Worm (Caenorhabditis elegans) whole organism, early embryonic: ENCODE data around the gene Y69A2AR.24.

Source experiments
- B0310.2 ChIP-seq: sonication (generic microtip); optimal IDR thresholded peaks from 2 replicates; lab custom pipeline; 2016; ENCODE audit warnings: mild to moderate bottlenecking, missing genetic modification characterization, missing compliant biosample characterization
- F13C5.2 ChIP-seq: sonication (generic microtip); optimal IDR thresholded peaks from 2 replicates; lab custom pipeline; 2017; ENCODE audit warnings: mild to moderate bottlenecking, missing genetic modification characterization, inconsistent platforms, missing compliant biosample characterization
- aly-1 ChIP-seq: sonication (generic microtip); optimal IDR thresholded peaks from 2 replicates; lab custom pipeline; 2016; ENCODE audit warnings: missing genetic modification characterization, missing compliant biosample characterization
- ama-1 ChIP-seq: fragments of 150-350 bp; optimal IDR thresholded peaks from 2 replicates; lab custom pipeline; 2014
- ceh-13 ChIP-seq: fragments of 200-800 bp; sonication (Bioruptor generic); optimal IDR thresholded peaks from 2 replicates; lab custom pipeline; 2018; ENCODE audit warnings: mild to moderate bottlenecking, missing genetic modification characterization, missing compliant biosample characterization
- ceh-36 ChIP-seq: sonication (generic microtip); optimal IDR thresholded peaks from 2 replicates; lab custom pipeline; 2016; ENCODE audit warnings: missing genetic modification characterization, inconsistent platforms, missing compliant biosample characterization
- ets-7 ChIP-seq: sonication (generic microtip); optimal IDR thresholded peaks from 2 replicates; lab custom pipeline; 2016; ENCODE audit warnings: missing genotype, missing genetic modification characterization, missing compliant biosample characterization
- flt-1 ChIP-seq: fragments of 200-800 bp; sonication (Bioruptor generic); IDR thresholded peaks from 2 replicates; pipeline ENCODE4 v1.3.6; 2022; ENCODE audit warnings: missing genetic modification characterization, missing compliant biosample characterization
- hmbx-1 ChIP-seq: sonication (generic microtip); optimal IDR thresholded peaks from 2 replicates; lab custom pipeline; 2016; ENCODE audit warnings: mild to moderate bottlenecking, missing genetic modification characterization, missing compliant biosample characterization
- hmg-4 ChIP-seq: fragments of 200-800 bp; sonication (Bioruptor generic); optimal IDR thresholded peaks from 2 replicates; lab custom pipeline; 2018; ENCODE audit warnings: mild to moderate bottlenecking, missing genetic modification characterization, missing compliant biosample characterization
- hnd-1 ChIP-seq: sonication (generic microtip); optimal IDR thresholded peaks from 2 replicates; lab custom pipeline; 2016; ENCODE audit warnings: missing genetic modification characterization, missing compliant biosample characterization
- pes-1 ChIP-seq: fragments of 200-800 bp; sonication (Bioruptor generic); IDR thresholded peaks from 2 replicates; pipeline ENCODE4 v1.3.6; 2022; ENCODE audit warnings: missing genetic modification reagents, missing genetic modification characterization, missing compliant biosample characterization
- scrt-1 ChIP-seq: fragments of 200-800 bp; sonication (Bioruptor generic); IDR thresholded peaks from 2 replicates; pipeline ENCODE4 v1.3.6; 2022; ENCODE audit warnings: missing genetic modification characterization, missing compliant biosample characterization
- sea-1 ChIP-seq: fragments of 200-800 bp; sonication (Bioruptor generic); conservative IDR thresholded peaks from 2 replicates; pipeline ENCODE4 v1.3.6; 2022; ENCODE audit warnings: missing genetic modification characterization, missing compliant biosample characterization
- tbx-11 ChIP-seq: fragments of 200-800 bp; sonication (Bioruptor generic); IDR thresholded peaks from 2 replicates; pipeline ENCODE4 v1.3.6; 2022; ENCODE audit warnings: missing genetic modification characterization, missing compliant biosample characterization
- tbx-37 ChIP-seq: fragments of 200-800 bp; sonication (Bioruptor generic); conservative IDR thresholded peaks from 2 replicates; pipeline ENCODE4 v1.3.6; 2022; ENCODE audit warnings: missing genetic modification reagents, missing genetic modification characterization, missing compliant biosample characterization
- tra-4 ChIP-seq: sonication (generic microtip); optimal IDR thresholded peaks from 2 replicates; lab custom pipeline; 2017; ENCODE audit warnings: missing genetic modification characterization, missing compliant biosample characterization

Y69A2AR.24 gene

DNA sequence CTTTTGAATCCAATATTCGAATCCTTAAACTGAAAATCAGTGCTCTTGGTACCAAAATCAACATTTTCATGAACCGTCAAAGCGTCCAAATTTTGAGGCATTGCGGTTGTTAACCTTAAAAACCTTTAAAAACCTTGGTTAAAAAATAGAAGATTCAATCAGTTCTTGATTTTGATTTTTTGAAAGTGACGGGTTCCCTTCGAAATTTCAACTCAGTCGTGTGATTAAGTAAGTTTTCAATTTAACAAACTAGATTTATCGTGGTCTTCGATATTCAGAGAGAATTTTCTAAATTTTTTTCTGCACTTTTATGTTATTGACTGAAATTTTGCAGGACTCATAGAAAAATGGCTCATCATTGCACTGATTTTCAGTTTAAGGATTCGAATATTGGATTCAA lies 4.4 kb upstream of the Y69A2AR.24 start, which contains the start of the genes Y69A2AR.25 and Y69A2AR.12:
Gene Y69A2AR.25 (minus strand): TSS at position 101 of the 400 bp plus-strand sequence.
Gene Y69A2AR.12 (plus strand): TSS at position 348 of the 400 bp plus-strand sequence.
- no peak for TF ChIP-seq scrt-1 (GFP tag; lab: Robert Waterston, UW)
- no peak for TF ChIP-seq ets-7 (tag; lab: Kevin White, UChicago)
- no peak for TF ChIP-seq aly-1 (tag; lab: Kevin White, UChicago)
- no peak for TF ChIP-seq B0310.2 (tag; lab: Kevin White, UChicago)
- TF ChIP-seq tra-4 (tag; lab: Kevin White, UChicago), result no peak
- TF ChIP-seq ama-1, result no peak
- no peak for TF ChIP-seq tbx-37 (GFP tag; lab: Robert Waterston, UW)
- no peak for TF ChIP-seq sea-1
- no peak for TF ChIP-seq ceh-13 (GFP tag; lab: Kevin White, UChicago)
- TF ChIP-seq tbx-11, result no peak
- TF ChIP-seq hnd-1, result no peak
- TF ChIP-seq flt-1 (GFP tag; lab: Robert Waterston, UW), result no peak
- TF ChIP-seq pes-1 (GFP tag; lab: Robert Waterston, UW), result no peak
- no peak for TF ChIP-seq F13C5.2 (tag; lab: Kevin White, UChicago)
- TF ChIP-seq hmbx-1, result no peak
- no peak for TF ChIP-seq hmg-4
- no peak for TF ChIP-seq ceh-36 (tag; lab: Kevin White, UChicago)

DNA sequence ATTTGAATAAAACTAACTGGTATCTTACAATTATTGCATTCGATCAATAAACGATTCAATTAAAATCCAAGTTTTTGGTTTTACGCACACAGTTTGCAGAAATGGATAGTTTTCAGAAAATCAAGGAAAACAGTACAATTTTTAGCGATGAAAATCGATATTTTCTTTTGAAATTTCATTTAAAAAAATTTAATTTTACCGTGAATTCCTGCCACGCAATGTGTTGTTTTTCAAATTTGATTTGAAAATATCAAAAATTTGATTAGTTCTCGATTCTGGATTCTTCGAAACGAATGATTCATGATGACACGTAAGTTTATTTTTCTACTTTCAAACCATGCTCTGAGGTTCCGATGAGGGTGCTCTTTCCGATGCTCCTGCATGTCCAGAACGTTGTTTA lies 1.8 kb downstream of the Y69A2AR.24 start, which contains the start of gene Y69A2AR.50:
Gene Y69A2AR.50 (plus strand): TSS at position 301 of the 400 bp plus-strand sequence.
- no peak for TF ChIP-seq flt-1 (GFP tag; lab: Robert Waterston, UW)
- TF ChIP-seq ceh-36 (tag; lab: Kevin White, UChicago), result no peak
- TF ChIP-seq sea-1, result no peak
- TF ChIP-seq aly-1 (tag; lab: Kevin White, UChicago), result no peak
- TF ChIP-seq hmg-4, result no peak
- no peak for TF ChIP-seq F13C5.2 (tag; lab: Kevin White, UChicago)
- no peak for TF ChIP-seq hnd-1

DNA sequence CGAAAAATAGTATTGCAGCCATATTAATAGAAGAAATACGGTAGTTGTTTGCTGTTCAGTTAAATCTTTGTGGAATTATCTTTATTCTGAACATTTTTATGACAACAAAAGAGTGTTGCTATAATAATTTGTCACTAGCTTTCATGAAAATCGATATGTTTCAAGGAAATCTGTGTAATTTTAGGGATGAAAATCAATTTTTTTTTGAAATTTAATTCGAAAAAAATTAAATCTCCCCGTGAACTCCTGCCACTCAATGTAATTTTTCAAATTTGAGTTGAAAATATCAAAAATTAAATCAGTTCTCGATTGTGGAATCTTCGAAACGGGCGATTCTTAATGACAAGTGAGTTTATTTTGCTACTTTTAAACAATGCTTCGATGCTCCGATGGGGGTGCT lies 2.5 kb downstream of the Y69A2AR.24 start, which contains the start of gene Y69A2AR.46:
Gene Y69A2AR.46 (plus strand): TSS at position 301 of the 400 bp plus-strand sequence.
- no peak for TF ChIP-seq tbx-37 (GFP tag; lab: Robert Waterston, UW)
- no peak for TF ChIP-seq ets-7 (tag; lab: Kevin White, UChicago)
- no peak for TF ChIP-seq B0310.2 (tag; lab: Kevin White, UChicago)
- no peak for TF ChIP-seq hmg-4
- no peak for TF ChIP-seq ama-1
- no peak for TF ChIP-seq ceh-13 (GFP tag; lab: Kevin White, UChicago)
- TF ChIP-seq aly-1 (tag; lab: Kevin White, UChicago), result no peak
- no peak for TF ChIP-seq F13C5.2 (tag; lab: Kevin White, UChicago)
- TF ChIP-seq flt-1 (GFP tag; lab: Robert Waterston, UW), result no peak
- TF ChIP-seq ceh-36 (tag; lab: Kevin White, UChicago), result no peak

DNA sequence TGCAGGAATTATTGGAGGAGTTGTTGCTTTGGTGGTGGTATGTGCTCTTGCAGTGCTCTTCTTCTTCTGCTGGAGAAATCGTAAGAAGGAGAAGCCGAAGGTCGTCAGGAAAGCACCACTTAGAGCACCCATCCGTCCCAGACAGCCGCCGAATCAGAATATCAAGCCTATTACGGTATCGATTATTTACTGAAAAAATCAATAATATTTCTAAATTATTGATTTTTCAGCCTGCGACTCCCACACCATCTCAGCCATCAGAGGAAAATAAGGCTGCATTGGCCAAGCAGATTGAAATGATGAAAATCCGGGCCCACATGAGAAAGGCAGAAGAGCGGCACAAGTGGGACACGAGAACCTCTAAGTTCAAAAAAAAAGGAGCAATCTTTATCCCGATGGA lies 7.7 kb downstream of the Y69A2AR.24 start:
- TF ChIP-seq aly-1 (tag; lab: Kevin White, UChicago) (no peak), ceh-36 (tag; lab: Kevin White, UChicago) (no peak), ets-7 (tag; lab: Kevin White, UChicago) (no peak), F13C5.2 (tag; lab: Kevin White, UChicago) (no peak), tbx-11 (no peak), hmbx-1 (no peak), scrt-1 (GFP tag; lab: Robert Waterston, UW) (no peak), ceh-13 (GFP tag; lab: Kevin White, UChicago) (no peak), hmg-4 (no peak), tra-4 (tag; lab: Kevin White, UChicago) (no peak), pes-1 (GFP tag; lab: Robert Waterston, UW) (no peak), tbx-37 (GFP tag; lab: Robert Waterston, UW) (no peak), hnd-1 (no peak), sea-1 (no peak), flt-1 (GFP tag; lab: Robert Waterston, UW) (no peak), ama-1 (no peak), B0310.2 (tag; lab: Kevin White, UChicago) (no peak)

DNA sequence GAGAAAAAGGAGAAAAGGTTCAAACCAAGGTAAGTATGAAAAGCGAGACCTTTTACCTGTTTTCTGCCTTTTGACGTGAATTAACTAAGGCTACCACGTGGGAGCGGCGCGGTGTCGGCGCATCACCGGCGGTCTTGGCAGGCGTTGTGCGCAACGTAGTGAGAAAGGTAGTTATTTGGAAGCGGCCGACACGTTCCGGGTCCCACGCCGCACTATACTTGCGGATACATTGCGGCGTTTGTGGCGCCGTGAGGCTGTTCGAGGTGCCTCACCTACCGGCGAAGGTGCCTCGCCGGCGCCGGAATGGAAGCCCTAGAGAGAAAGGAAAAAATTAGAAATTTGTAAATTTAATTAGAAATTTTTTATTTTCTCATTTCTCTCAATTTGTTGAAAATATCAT lies 11.0 kb downstream of the Y69A2AR.24 start:
- no peak for TF ChIP-seq scrt-1 (GFP tag; lab: Robert Waterston, UW)

DNA sequence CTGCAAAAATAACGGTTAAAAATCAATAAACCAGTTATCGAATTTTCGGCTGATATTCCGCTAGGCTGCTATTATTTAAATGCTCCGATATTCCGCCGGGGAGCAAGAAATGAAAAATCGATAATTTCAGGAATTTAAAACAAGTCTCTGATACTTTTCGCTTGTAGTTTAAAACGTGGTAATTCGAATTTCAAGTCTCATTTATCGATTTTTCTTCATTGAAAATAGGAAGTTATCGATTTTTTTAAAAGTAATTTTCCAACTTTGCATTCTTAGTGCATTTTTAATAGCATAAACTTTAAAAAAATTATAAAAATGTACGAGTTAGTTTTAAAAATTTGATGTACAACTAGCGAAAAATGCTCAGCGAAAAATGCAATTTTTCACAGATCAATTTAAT lies 11.6 kb downstream of the Y69A2AR.24 start:
- TF ChIP-seq ceh-13 (GFP tag; lab: Kevin White, UChicago), result no peak
- no peak for TF ChIP-seq ceh-36 (tag; lab: Kevin White, UChicago)
- no peak for TF ChIP-seq F13C5.2 (tag; lab: Kevin White, UChicago)
- no peak for TF ChIP-seq hmg-4
- TF ChIP-seq ets-7 (tag; lab: Kevin White, UChicago), result no peak
- TF ChIP-seq scrt-1 (GFP tag; lab: Robert Waterston, UW), result no peak
- TF ChIP-seq pes-1 (GFP tag; lab: Robert Waterston, UW), result no peak
- no peak for TF ChIP-seq tra-4 (tag; lab: Kevin White, UChicago)
- no peak for TF ChIP-seq hnd-1
- no peak for TF ChIP-seq tbx-37 (GFP tag; lab: Robert Waterston, UW)
- TF ChIP-seq sea-1, result no peak
- no peak for TF ChIP-seq B0310.2 (tag; lab: Kevin White, UChicago)
- TF ChIP-seq aly-1 (tag; lab: Kevin White, UChicago), result no peak
- no peak for TF ChIP-seq ama-1
- TF ChIP-seq flt-1 (GFP tag; lab: Robert Waterston, UW), result no peak
- no peak for TF ChIP-seq tbx-11
- no peak for TF ChIP-seq hmbx-1

DNA sequence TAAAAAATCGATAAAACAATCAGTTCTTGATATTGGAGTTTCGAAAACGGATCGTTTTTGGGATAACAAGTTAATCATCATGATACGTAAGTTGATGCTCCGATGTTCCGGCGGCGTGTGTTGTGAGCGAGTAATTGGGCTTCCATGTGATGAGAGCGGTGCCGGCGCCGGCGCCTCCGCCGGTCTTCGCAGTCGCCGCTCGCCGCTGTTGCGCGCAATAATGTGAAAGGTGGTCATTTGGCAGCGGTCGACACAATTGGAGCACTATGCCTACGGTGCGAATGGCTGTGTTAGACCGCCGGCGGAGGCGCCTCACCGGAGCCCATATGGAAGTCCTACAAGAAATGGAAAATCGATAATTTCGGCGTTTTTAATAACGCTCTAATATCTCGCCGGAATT lies 12.0 kb downstream of the Y69A2AR.24 start:
- TF ChIP-seq ama-1 (no peak), tbx-37 (GFP tag; lab: Robert Waterston, UW) (no peak), tra-4 (tag; lab: Kevin White, UChicago) (no peak), tbx-11 (no peak), ceh-13 (GFP tag; lab: Kevin White, UChicago) (no peak), B0310.2 (tag; lab: Kevin White, UChicago) (no peak), aly-1 (tag; lab: Kevin White, UChicago) (no peak), scrt-1 (GFP tag; lab: Robert Waterston, UW) (no peak), hnd-1 (no peak), F13C5.2 (tag; lab: Kevin White, UChicago) (no peak), ets-7 (tag; lab: Kevin White, UChicago) (no peak), pes-1 (GFP tag; lab: Robert Waterston, UW) (no peak), hmg-4 (no peak), flt-1 (GFP tag; lab: Robert Waterston, UW) (no peak)
